Worm (Caenorhabditis elegans) whole organism, dauer: ENCODE results near the gene nhr-161.

Source experiments
- unc-62 ChIP-seq: sonication (generic microtip); optimal IDR thresholded peaks from 2 replicates; lab custom pipeline; 2017; ENCODE audit warnings: missing biosample characterization, missing genetic modification reagents, missing genetic modification characterization

nhr-161 gene

ce11 chrV:6982813-6983212 lies at the start of gene nhr-161:
TSS of gene nhr-161 (minus strand) at chrV:6982913.
- no peak for TF ChIP-seq unc-62 (GFP tag; lab: Kevin White, UChicago)

DNA sequence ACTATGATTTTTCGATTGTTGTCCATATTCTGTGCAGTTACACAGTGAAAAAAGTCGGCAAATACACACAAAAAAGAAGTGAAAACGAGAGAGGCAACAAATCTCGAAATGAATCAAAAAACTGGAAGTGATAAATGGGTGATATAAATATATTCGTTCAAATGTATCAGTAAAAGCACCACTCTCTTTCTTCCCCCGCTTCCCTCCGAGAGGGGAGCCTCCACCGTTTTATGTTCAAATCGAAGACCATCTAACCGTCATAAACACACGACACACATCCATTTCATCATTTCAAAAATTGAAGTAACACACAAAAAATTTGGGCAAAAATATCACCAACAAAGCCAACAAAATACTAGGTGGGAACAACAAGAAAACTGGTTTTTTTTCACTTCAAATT lies 44.3 kb upstream of the nhr-161 start, which contains the start of gene F20A1.6:
Gene F20A1.6, minus strand, starts transcription at position 101 of the 400 bp plus-strand sequence.
- TF ChIP-seq unc-62 (GFP tag; lab: Kevin White, UChicago), result no peak

DNA sequence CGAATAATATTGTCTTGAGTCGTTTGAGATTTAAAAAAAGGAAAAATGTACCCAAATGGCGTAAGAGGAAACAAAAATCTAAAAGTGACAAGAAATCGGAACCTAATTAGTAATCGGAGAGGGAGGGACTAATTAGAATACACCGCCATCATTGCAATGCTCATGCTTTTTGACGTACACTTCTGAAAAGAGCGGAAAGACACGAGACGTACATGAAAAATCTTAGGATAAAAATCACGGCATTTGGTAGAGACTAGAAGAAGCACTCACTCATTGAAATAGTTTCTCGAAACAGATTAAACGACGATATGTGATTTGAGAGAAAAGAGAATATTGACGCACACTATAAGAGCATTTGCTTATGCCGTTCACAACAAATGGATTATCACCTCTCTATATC lies 40.3 kb upstream of the nhr-161 start:
- no peak for TF ChIP-seq unc-62 (GFP tag; lab: Kevin White, UChicago)

DNA sequence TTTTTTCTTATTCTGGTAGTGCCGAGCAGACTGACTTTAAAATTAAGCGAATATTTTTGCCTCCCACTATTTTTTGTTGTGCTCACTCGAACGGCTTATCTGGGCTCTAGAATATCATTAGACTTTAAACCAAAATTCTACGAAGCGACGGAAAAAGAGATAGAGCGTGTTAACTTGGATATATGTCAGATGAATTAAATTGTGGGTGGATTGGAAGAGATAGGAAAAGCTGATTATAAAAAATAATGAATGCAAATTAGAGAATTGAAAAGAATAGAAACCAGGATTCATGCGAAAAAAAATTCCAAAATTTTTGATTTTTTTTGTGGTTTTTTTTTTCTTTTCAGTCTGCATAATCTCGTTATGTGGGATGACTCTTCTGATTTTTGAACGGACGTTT lies 39.1 kb upstream of the nhr-161 start, which contains the start of gene F20A1.4:
Gene F20A1.4, minus strand, starts transcription at position 101 of the 400 bp plus-strand sequence.
- TF ChIP-seq unc-62 (GFP tag; lab: Kevin White, UChicago), result no peak

DNA sequence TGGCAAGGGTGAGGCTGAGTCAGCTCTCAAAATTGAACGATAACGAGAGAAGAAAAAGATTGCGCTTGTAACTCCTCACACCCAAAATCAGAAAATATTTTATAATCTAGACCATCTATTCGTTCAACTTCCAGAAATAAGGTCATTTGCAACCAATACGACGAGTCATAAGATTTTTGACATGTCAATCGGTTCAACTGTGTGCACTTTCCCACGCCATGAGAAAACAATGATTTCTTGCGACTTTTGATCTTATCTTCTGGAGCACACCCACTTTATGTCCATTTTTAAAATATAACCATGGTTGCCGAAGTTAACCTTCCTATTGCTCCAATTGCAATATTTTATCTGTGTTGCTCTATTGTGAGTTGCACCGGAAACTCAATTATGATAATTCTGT lies 34.3 kb upstream of the nhr-161 start, which contains the start of gene srsx-32:
Gene srsx-32, plus strand, starts transcription at position 301 of the 400 bp plus-strand sequence.
- TF ChIP-seq unc-62 (GFP tag; lab: Kevin White, UChicago), result no peak

DNA sequence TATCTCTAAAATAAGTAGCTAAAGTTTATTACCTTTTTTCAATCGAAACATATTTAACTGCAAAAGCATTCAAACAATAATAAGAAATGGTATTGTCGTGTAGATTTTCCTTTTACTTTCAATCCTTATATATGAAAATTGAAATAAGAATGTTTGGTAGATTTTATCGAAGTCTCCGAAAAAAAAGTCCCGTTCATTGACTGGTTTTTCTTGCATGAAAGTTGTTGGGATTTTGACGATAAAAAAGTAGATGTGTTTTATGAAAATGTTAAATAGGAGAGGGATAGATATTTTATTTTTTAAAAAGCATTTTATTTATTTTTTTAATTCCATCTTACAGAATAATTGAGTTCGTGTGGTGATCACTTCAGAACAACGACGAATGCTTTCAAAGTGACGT lies 33.2 kb upstream of the nhr-161 start, which contains the start of gene C33G8.13:
Gene C33G8.13, minus strand, starts transcription at position 101 of the 400 bp plus-strand sequence.
- TF ChIP-seq unc-62 (GFP tag; lab: Kevin White, UChicago), result no peak

DNA sequence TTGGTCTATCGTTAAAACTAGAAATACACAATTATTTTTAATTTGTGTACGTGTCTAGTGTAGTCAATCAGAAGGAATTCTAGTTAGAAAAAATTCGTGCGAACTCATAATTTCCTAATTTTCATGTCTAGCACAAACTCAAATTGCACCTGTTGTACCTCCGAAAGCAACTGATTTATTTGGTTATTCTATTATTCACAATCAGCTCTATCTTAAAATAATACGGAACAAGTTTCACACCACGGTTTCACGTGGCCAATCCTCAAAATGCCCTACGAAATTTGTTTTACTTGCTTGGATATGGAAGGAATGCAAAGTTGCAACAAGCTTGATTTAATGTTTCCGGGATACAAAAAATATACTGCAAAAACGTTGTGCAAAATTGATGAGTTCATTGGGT lies 29.9 kb upstream of the nhr-161 start, which contains the start of gene srw-127:
Gene srw-127, plus strand, starts transcription at position 301 of the 400 bp plus-strand sequence.
- TF ChIP-seq unc-62 (GFP tag; lab: Kevin White, UChicago), result no peak

DNA sequence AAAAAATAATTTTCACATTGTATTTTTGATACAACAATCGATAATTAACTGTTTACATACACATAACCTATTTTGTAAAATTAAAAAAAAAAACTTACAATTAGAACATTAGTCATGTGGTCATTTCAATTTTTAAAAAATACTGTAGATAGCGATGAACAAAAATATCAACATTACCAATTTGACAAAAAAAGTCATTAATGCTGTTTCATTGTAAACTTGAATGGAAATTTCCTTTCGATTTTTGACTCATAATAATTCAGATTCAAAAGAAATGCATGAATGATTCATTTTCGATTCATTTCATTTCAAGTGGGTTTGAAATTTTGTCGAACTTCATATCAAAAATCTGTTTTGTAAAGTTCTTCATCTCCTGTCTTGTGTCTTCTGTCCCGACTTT lies 26.7 kb upstream of the nhr-161 start, which contains the start of gene C33G8.2:
Gene C33G8.2, plus strand, starts transcription at position 301 of the 400 bp plus-strand sequence.
- no peak for TF ChIP-seq unc-62 (GFP tag; lab: Kevin White, UChicago)

- TF ChIP-seq unc-62 (GFP tag; lab: Kevin White, UChicago), result no peak
Measured at ce11 chrV:7007307-7007706, 24.6 kb upstream of the nhr-161 start, which contains the start of gene drd-10. TSS of gene drd-10 (plus strand) at chrV:7007607.

- TF ChIP-seq unc-62 (GFP tag; lab: Kevin White, UChicago), result no peak
Measured at ce11 chrV:7005964-7006363, 23.3 kb upstream of the nhr-161 start, which contains the start of gene spig-10. TSS of gene spig-10 (plus strand) at chrV:7006264.

DNA sequence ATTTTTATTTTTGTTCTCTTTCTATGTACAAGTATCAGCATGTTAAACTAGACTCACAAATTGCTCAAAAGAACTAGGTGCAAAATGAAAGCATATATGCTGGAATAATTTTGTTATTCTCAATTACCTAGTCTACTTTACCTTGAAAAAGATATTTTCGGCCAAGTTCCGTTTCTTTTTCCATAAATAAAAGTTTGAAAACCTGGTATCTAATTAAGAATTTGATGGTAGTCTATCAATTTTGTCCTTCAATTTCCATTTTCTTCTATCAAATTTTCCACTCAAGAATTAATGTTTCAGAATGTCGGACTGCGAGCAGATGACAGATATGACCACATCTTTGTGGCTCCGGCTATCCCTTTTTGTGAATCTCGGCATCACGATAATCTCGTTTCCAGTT lies 21.1 kb upstream of the nhr-161 start, which contains the start of gene srab-4:
Gene srab-4, plus strand, starts transcription at position 301 of the 400 bp plus-strand sequence.
- no peak for TF ChIP-seq unc-62 (GFP tag; lab: Kevin White, UChicago)

DNA sequence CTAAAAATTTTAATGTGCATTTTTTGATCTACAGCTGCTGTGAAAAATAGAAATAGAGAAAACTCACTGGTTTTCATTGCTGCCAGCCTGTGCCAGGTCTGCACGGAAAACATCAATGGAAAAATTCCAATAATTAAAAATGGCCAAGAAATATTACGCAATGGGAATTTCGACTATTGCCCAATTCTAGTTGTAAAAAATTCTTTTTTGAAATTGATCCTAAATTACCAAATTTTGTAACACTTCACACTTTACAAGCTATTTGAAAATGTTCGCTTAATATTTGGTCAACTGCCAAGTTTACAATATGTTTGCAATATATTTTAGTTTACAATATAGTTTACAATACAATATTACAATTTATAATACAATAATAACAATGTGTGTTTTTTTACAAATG lies 18.0 kb upstream of the nhr-161 start:
- TF ChIP-seq unc-62 (GFP tag; lab: Kevin White, UChicago), result no peak

ce11 chrV:6998303-6998884 lies 15.7 kb upstream of the nhr-161 start, which contains the start of gene nhr-42:
TSS of gene nhr-42 (plus strand) at chrV:6998819.
- no peak for TF ChIP-seq unc-62 (GFP tag; lab: Kevin White, UChicago)

ce11 chrV:6997041-6997552 lies 14.4 kb upstream of the nhr-161 start, which contains the start of gene nhr-107:
TSS of gene nhr-107 (minus strand) at chrV:6997091.
- TF ChIP-seq unc-62 (GFP tag; lab: Kevin White, UChicago), result no peak

DNA sequence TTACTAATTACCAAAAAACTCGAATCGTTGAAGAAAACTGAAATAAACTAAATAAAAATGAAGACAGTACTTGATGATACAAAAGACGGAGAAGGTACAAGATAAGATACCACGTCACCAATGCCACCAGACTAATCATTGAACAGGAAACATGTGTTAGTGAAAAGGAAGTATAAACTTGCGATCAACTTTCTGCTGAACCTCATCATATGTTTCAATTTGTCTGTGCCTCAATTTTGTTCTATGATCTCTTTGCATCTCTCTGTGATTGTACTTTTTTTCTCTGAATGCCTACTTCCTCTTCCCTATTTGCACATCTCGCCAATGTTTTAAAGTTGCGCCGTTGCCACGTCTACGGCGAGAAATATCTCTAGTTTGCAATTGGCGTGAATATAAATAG lies 11.3 kb upstream of the nhr-161 start:
- no peak for TF ChIP-seq unc-62 (GFP tag; lab: Kevin White, UChicago)

DNA sequence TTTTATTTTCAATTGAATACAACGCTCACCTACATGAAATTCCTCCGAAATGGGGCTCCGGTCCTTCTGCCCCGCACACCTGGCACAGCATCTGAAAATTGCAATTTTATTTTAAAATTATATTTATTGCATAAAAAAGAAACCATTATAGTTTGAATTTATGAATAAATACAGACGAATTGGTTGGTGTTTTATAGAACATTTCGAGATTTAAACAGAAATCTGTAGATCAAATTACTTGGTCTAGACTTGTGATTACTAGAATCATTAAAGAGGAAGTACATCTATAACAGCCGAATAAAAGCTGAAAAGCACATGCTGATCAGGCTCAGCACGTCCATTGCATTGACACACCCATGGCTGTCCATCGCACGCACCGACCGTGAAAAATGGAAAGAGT lies 9.1 kb upstream of the nhr-161 start, which contains the start of gene nhr-162:
Gene nhr-162, minus strand, starts transcription at position 101 of the 400 bp plus-strand sequence.
- no peak for TF ChIP-seq unc-62 (GFP tag; lab: Kevin White, UChicago)
